Worm (Caenorhabditis elegans) whole organism, L4/young adult: ENCODE measurements around the gene unc-7.

Experiments
- W03F9.2 ChIP-seq: fragments of 150-350 bp; optimal IDR thresholded peaks from 2 replicates; lab custom pipeline; 2014; ENCODE audit warnings: missing biosample characterization, missing genetic modification characterization
- him-1 ChIP-seq: sonication (generic microtip); optimal IDR thresholded peaks from 2 replicates; lab custom pipeline; 2016; ENCODE audit warnings: missing genotype, missing genetic modification reagents, missing genetic modification characterization, missing compliant biosample characterization

DNA sequence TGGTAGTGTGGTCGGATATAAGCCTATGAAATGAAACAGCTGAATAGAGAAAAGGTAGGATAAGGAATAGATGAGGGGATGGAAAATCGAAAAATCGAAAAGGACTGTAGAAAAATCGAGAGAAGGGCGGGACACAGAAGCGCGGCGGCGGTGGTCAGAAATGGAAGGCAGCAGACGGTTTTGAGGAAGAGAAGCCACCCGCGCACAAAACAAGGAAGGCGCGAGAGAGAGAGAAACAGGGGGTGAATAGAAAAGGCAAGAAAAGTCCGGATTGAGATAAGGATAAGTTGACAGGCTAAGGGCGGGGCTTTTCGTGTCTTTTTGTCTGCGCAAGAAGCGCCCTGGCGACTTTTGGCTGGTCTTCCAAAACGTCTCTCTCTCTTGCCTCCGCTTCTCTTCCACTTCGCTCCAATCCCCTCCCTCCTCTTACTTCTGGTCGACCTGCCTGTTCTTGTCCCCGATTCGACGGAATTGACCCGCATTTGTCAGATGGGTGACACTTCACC is 39.7 kb downstream of the unc-7 start, which contains the start of gene mlt-9:
- TF ChIP-seq him-1: no peak
- TF ChIP-seq W03F9.2 (tag; lab: Kevin White, UChicago): no peak
